Fruit fly (Drosophila melanogaster) whole organism, embryonic: ENCODE results near the gene Rab9Fa.
A peak's percentile ranks its signal among the peaks of the same experiment; 100 is the strongest.

ENCODE experiments used
- Ada2b ChIP-seq: fragments of 200-800 bp; sonication (Bioruptor generic); IDR thresholded peaks from 2 replicates; pipeline ENCODE4 v1.3.6; 2022; ENCODE audit warnings: missing biosample characterization, missing genetic modification characterization
- Bgb ChIP-seq: fragments of 200-800 bp; sonication (Bioruptor generic); IDR thresholded peaks from 2 replicates; pipeline ENCODE4 v1.3.6; 2022; ENCODE audit warnings: missing biosample characterization, missing genetic modification characterization; ENCODE audit not compliant: partially characterized antibody
- CG10366 ChIP-seq: fragments of 200-800 bp; sonication (Bioruptor generic); IDR thresholded peaks from 2 replicates; pipeline ENCODE4 v1.3.6; 2022; ENCODE audit warnings: missing biosample characterization, missing genetic modification characterization
- CG11247 ChIP-seq: fragments of 200-800 bp; sonication (Bioruptor generic); IDR thresholded peaks from 2 replicates; pipeline ENCODE4 v1.3.6; 2022; ENCODE audit warnings: missing biosample characterization, missing genetic modification characterization
- CG12104 ChIP-seq: fragments of 200-800 bp; sonication (Bioruptor generic); optimal IDR thresholded peaks from 3 replicates; lab custom pipeline; 2016; ENCODE audit warnings: missing biosample characterization, missing genetic modification characterization
- CG12299 ChIP-seq: fragments of 200-800 bp; sonication (Bioruptor generic); optimal IDR thresholded peaks from 2 replicates; lab custom pipeline; 2018; ENCODE audit warnings: missing biosample characterization, mild to moderate bottlenecking, missing genetic modification characterization
- CG12659 ChIP-seq: fragments of 200-800 bp; sonication (Bioruptor generic); optimal IDR thresholded peaks from 3 replicates; lab custom pipeline; 2017; ENCODE audit warnings: mild to moderate bottlenecking, missing biosample characterization, missing genetic modification reagents, missing genetic modification characterization
- CG16779 ChIP-seq: fragments of 200-800 bp; sonication (Bioruptor generic); IDR thresholded peaks from 2 replicates; pipeline ENCODE4 v1.3.6; 2022; ENCODE audit warnings: missing biosample characterization, missing genetic modification characterization
- CG17328 ChIP-seq: fragments of 200-800 bp; sonication (Bioruptor generic); IDR thresholded peaks from 2 replicates; pipeline ENCODE4 v1.3.6; 2022; ENCODE audit warnings: missing biosample characterization, missing genetic modification characterization
- CG2120 ChIP-seq: fragments of 200-800 bp; sonication (Bioruptor generic); optimal IDR thresholded peaks from 3 replicates; lab custom pipeline; 2016; ENCODE audit warnings: missing biosample characterization, missing genetic modification characterization
- CG2199 ChIP-seq: fragments of 200-800 bp; sonication (Bioruptor generic); IDR thresholded peaks from 3 replicates; pipeline ENCODE4 v1.3.6; 2022; ENCODE audit warnings: missing biosample characterization, missing genetic modification characterization
- CG3838 ChIP-seq: fragments of 200-800 bp; sonication (Bioruptor generic); optimal IDR thresholded peaks from 3 replicates; lab custom pipeline; 2016; ENCODE audit warnings: missing biosample characterization, missing genetic modification characterization
- CG6854 ChIP-seq: fragments of 200-800 bp; sonication (Bioruptor generic); optimal IDR thresholded peaks from 3 replicates; lab custom pipeline; 2017; ENCODE audit warnings: missing biosample characterization, mild to moderate bottlenecking, missing genetic modification characterization
- CG8089 ChIP-seq: fragments of 200-800 bp; sonication (Bioruptor generic); optimal IDR thresholded peaks from 3 replicates; lab custom pipeline; 2016; ENCODE audit warnings: missing biosample characterization, missing genetic modification characterization
- CG8478 ChIP-seq: fragments of >200 bp; optimal IDR thresholded peaks from 2 replicates; lab custom pipeline; 2018
- Camta ChIP-seq: fragments of 200-800 bp; sonication (Bioruptor generic); optimal IDR thresholded peaks from 2 replicates; lab custom pipeline; 2016; ENCODE audit warnings: missing biosample characterization, missing genetic modification characterization
- D ChIP-seq, 2 experiments: fragments of 200-800 bp in 1 of 2; fragments of >200 bp in 1 of 2; sonication (Bioruptor generic) in 1 of 2; optimal IDR thresholded peaks; 2 replicates in 1 of 2; 3 replicates in 1 of 2; lab custom pipeline; 2017; ENCODE audit warnings: mild to moderate bottlenecking in 1 of 2, missing biosample characterization in 1 of 2, missing genetic modification characterization in 1 of 2, missing genetic modification reagents in 1 of 2
- D19A ChIP-seq: fragments of 200-800 bp; optimal IDR thresholded peaks from 3 replicates; lab custom pipeline; 2019; ENCODE audit warnings: missing biosample characterization, mild to moderate bottlenecking, missing genetic modification characterization, moderate library complexity
- Dfd ChIP-seq, 2 experiments: fragments of >200 bp; optimal IDR thresholded peaks; 2 replicates each; lab custom pipeline; 2017; ENCODE audit warnings: missing biosample characterization in 2 of 2, missing genetic modification characterization in 2 of 2
- Dp ChIP-seq: fragments of 200-800 bp; sonication (Bioruptor generic); optimal IDR thresholded peaks from 2 replicates; lab custom pipeline; 2018; ENCODE audit warnings: missing biosample characterization, mild to moderate bottlenecking, missing genetic modification characterization, moderate library complexity
- E2f2 ChIP-seq: fragments of 200-800 bp; sonication (Bioruptor generic); IDR thresholded peaks from 2 replicates; pipeline ENCODE4 v1.3.6; 2022; ENCODE audit warnings: missing biosample characterization, missing genetic modification characterization
- H15 ChIP-seq: fragments of 200-800 bp; sonication (Bioruptor generic); IDR thresholded peaks from 3 replicates; pipeline ENCODE4 v1.3.6; 2022; ENCODE audit warnings: missing biosample characterization, missing genetic modification characterization
- HHEX ChIP-seq: fragments of 200-800 bp; sonication (Bioruptor generic); optimal IDR thresholded peaks from 3 replicates; lab custom pipeline; 2017; ENCODE audit warnings: missing biosample characterization, mild to moderate bottlenecking, missing genetic modification characterization, missing genetic modification reagents
- Hsf ChIP-seq: fragments of 200-800 bp; sonication (Bioruptor generic); optimal IDR thresholded peaks from 3 replicates; lab custom pipeline; 2016; ENCODE audit warnings: missing biosample characterization, missing genetic modification characterization
- Rfx ChIP-seq: fragments of 200-800 bp; sonication (Bioruptor generic); IDR thresholded peaks from 2 replicates; pipeline ENCODE4 v1.3.6; 2022; ENCODE audit warnings: missing biosample characterization, missing genetic modification characterization
- Six4 ChIP-seq: fragments of 200-800 bp; sonication (Bioruptor generic); optimal IDR thresholded peaks from 2 replicates; lab custom pipeline; 2016; ENCODE audit warnings: missing biosample characterization, missing genetic modification characterization
- Tbp ChIP-seq: fragments of >200 bp; optimal IDR thresholded peaks from 2 replicates; lab custom pipeline; 2018; ENCODE audit warnings: missing biosample characterization, missing genetic modification characterization
- Xrp1 ChIP-seq: fragments of 200-800 bp; sonication (Bioruptor generic); IDR thresholded peaks from 2 replicates; pipeline ENCODE4 v1.3.6; 2022; ENCODE audit warnings: missing biosample characterization, missing genetic modification characterization
- ab ChIP-seq: fragments of 200-800 bp; sonication (Bioruptor generic); optimal IDR thresholded peaks from 2 replicates; lab custom pipeline; 2016; ENCODE audit warnings: missing biosample characterization, missing genetic modification characterization
- amos ChIP-seq: fragments of 200-800 bp; sonication (Bioruptor generic); IDR thresholded peaks from 2 replicates; pipeline ENCODE4 v1.3.6; 2022; ENCODE audit warnings: missing biosample characterization, missing genetic modification characterization; ENCODE audit not compliant: partially characterized antibody
- ap ChIP-seq: fragments of 200-800 bp; sonication (Bioruptor generic); IDR thresholded peaks from 2 replicates; pipeline ENCODE4 v1.3.6; 2022; ENCODE audit warnings: missing biosample characterization, missing genetic modification characterization
- ash1 ChIP-seq: fragments of 200-800 bp; sonication (Bioruptor generic); optimal IDR thresholded peaks from 2 replicates; lab custom pipeline; 2018; ENCODE audit warnings: missing biosample characterization, mild to moderate bottlenecking, missing genetic modification characterization
- bsh ChIP-seq, 2 experiments: fragments of 200-800 bp; sonication (Bioruptor generic); optimal IDR thresholded peaks; 2 replicates each; lab custom pipeline; 2017 to 2018; ENCODE audit warnings: mild to moderate bottlenecking in 2 of 2, missing biosample characterization in 2 of 2, missing genetic modification characterization in 2 of 2, moderate library complexity in 1 of 2
- cg ChIP-seq: fragments of 200-800 bp; sonication (Bioruptor generic); optimal IDR thresholded peaks from 3 replicates; lab custom pipeline; 2019; ENCODE audit warnings: missing biosample characterization, mild to moderate bottlenecking, missing genetic modification characterization, moderate library complexity
- chif ChIP-seq, 2 experiments: fragments of 200-800 bp; sonication (Bioruptor generic); optimal IDR thresholded peaks; 3 replicates each; lab custom pipeline; 2016; ENCODE audit warnings: missing biosample characterization in 2 of 2, missing genetic modification characterization in 2 of 2
- crp ChIP-seq, 2 experiments: fragments of 200-800 bp; sonication (Bioruptor generic); optimal IDR thresholded peaks; 2 replicates in 1 of 2; 3 replicates in 1 of 2; lab custom pipeline; 2017; ENCODE audit warnings: missing biosample characterization in 2 of 2, missing genetic modification characterization in 2 of 2, mild to moderate bottlenecking in 1 of 2, moderate library complexity in 1 of 2
- dmrt99B ChIP-seq: fragments of 200-800 bp; sonication (Bioruptor generic); optimal IDR thresholded peaks from 2 replicates; lab custom pipeline; 2018; ENCODE audit warnings: missing biosample characterization, mild to moderate bottlenecking, missing genetic modification characterization, moderate library complexity
- fd102C ChIP-seq: fragments of 200-800 bp; sonication (Bioruptor generic); optimal IDR thresholded peaks from 2 replicates; lab custom pipeline; 2018; ENCODE audit warnings: missing biosample characterization, mild to moderate bottlenecking, missing genetic modification characterization, moderate library complexity
- gro ChIP-seq: fragments of 200-800 bp; sonication (Bioruptor generic); optimal IDR thresholded peaks from 2 replicates; lab custom pipeline; 2016; ENCODE audit warnings: missing biosample characterization, missing genetic modification characterization
- lbe ChIP-seq: fragments of 200-800 bp; sonication (Bioruptor generic); optimal IDR thresholded peaks from 2 replicates; lab custom pipeline; 2016; ENCODE audit warnings: missing biosample characterization, mild to moderate bottlenecking, missing genetic modification characterization
- lola ChIP-seq, 3 experiments: fragments of >200 bp in 2 of 3; fragments of 200-800 bp in 1 of 3; sonication (Bioruptor generic) in 1 of 3; optimal IDR thresholded peaks; 2 replicates each; lab custom pipeline; 2017 to 2019; ENCODE audit warnings: missing biosample characterization in 3 of 3, missing genetic modification characterization in 3 of 3, mild to moderate bottlenecking in 1 of 3, moderate library complexity in 1 of 3
- nmo ChIP-seq: fragments of 200-800 bp; sonication (Bioruptor generic); optimal IDR thresholded peaks from 2 replicates; lab custom pipeline; 2018; ENCODE audit warnings: missing biosample characterization, mild to moderate bottlenecking, missing genetic modification characterization, moderate library complexity
- org-1 ChIP-seq: fragments of 200-800 bp; sonication (Bioruptor generic); optimal IDR thresholded peaks from 2 replicates; lab custom pipeline; 2017; ENCODE audit warnings: missing biosample characterization, missing genetic modification characterization
- pb ChIP-seq: fragments of 200-800 bp; sonication (Bioruptor generic); optimal IDR thresholded peaks from 3 replicates; lab custom pipeline; 2016; ENCODE audit warnings: missing biosample characterization, missing genetic modification characterization
- shn ChIP-seq: fragments of 200-800 bp; sonication (Bioruptor generic); optimal IDR thresholded peaks from 3 replicates; lab custom pipeline; 2016; ENCODE audit warnings: missing biosample characterization, missing genetic modification characterization
- slbo ChIP-seq: fragments of 200-800 bp; sonication (Bioruptor generic); IDR thresholded peaks from 2 replicates; pipeline ENCODE4 v1.3.6; 2022; ENCODE audit warnings: missing biosample characterization, missing genetic modification characterization
- slp2 ChIP-seq: fragments of 200-800 bp; sonication (Bioruptor generic); optimal IDR thresholded peaks from 2 replicates; lab custom pipeline; 2016; ENCODE audit warnings: missing biosample characterization, missing genetic modification characterization
- tin ChIP-seq: fragments of 200-800 bp; sonication (Bioruptor generic); optimal IDR thresholded peaks from 3 replicates; lab custom pipeline; 2016; ENCODE audit warnings: missing biosample characterization, missing genetic modification characterization
- trem ChIP-seq: fragments of 200-800 bp; optimal IDR thresholded peaks from 3 replicates; lab custom pipeline; 2019; ENCODE audit warnings: missing biosample characterization, mild to moderate bottlenecking, missing genetic modification characterization, moderate library complexity
- vvl ChIP-seq: fragments of 200-800 bp; sonication (Bioruptor generic); IDR thresholded peaks from 2 replicates; pipeline ENCODE4 v1.3.6; 2022; ENCODE audit warnings: missing biosample characterization, missing genetic modification characterization
- yki ChIP-seq: fragments of >200 bp; optimal IDR thresholded peaks from 3 replicates; lab custom pipeline; 2018

Rab9Fa gene

dm6 chrX:10905047-10905446 is 45.8 kb downstream of the Rab9Fa start (continued):
- TF ChIP-seq ab (GFP tag; lab: Kevin White, UChicago) (no peak), trem (tag; lab: Kevin White, UChicago) (peak; percentile 24), Hsf (GFP tag; lab: Kevin White, UChicago) (peak; percentile 74), ash1 (GFP tag; lab: Kevin White, UChicago) (no peak), bsh (GFP tag; optimal IDR thresholded peaks at IDR 0.05; lab: Kevin White, UChicago) (peak in 1 of 2 experiments; percentile 71), ap (GFP tag; lab: Robert Waterston, UW) (0 out of 2 replicates have a peak, but pooled peaks have one; percentile 32), CG17328 (peak; percentile 42), fd102C (GFP tag; lab: Kevin White, UChicago) (peak; percentile 23), crp (GFP tag; optimal IDR thresholded peaks at IDR 0.05; lab: Kevin White, UChicago) (peak in 1 of 2 experiments; percentile 4), org-1 (GFP tag; lab: Kevin White, UChicago) (peak; percentile 57), cg (GFP tag; lab: Kevin White, UChicago) (no peak), gro (peak; percentile 5), Six4 (GFP tag; lab: Kevin White, UChicago) (peak; percentile 49), Dfd (GFP tag; optimal IDR thresholded peaks at IDR 0.05; lab: Kevin White, UChicago) (no peak), CG2199 (0 out of 3 replicates have a peak, but pooled peaks have one; percentile 21), CG2120 (GFP tag; lab: Kevin White, UChicago) (peak; percentile 39), shn (GFP tag; lab: Kevin White, UChicago) (peak; percentile 67), CG10366 (GFP tag; lab: Robert Waterston, UW) (peak; percentile 27; the same call in 1 of the 2 replicates), nmo (GFP tag; lab: Kevin White, UChicago) (peak; percentile 80), Dp (GFP tag; lab: Kevin White, UChicago) (no peak), D19A (peak; percentile 64), lbe (GFP tag; lab: Kevin White, UChicago) (no peak), CG12104 (peak; percentile 54), lola (GFP tag; optimal IDR thresholded peaks at IDR 0.05; lab: Kevin White, UChicago) (peak in 1 of 3 experiments; percentile 73), Ada2b (GFP tag; lab: Robert Waterston, UW) (peak; percentile 59), CG12299 (tag; lab: Kevin White, UChicago) (no peak), slp2 (GFP tag; lab: Kevin White, UChicago) (peak; percentile 52), H15 (GFP tag; lab: Robert Waterston, UW) (0 out of 3 replicates have a peak, but pooled peaks have one; percentile 27), HHEX (peak; percentile 74), yki (no peak), E2f2 (GFP tag; lab: Robert Waterston, UW) (peak; percentile 33; the same call in 1 of the 2 replicates), CG8089 (GFP tag; lab: Kevin White, UChicago) (peak; percentile 56), amos (GFP tag; lab: Robert Waterston, UW) (no peak), Bgb (no peak), tin (GFP tag; lab: Kevin White, UChicago) (peak; percentile 30), CG8478 (lab: Kevin White, UChicago) (no peak), D (optimal IDR thresholded peaks at IDR 0.05; lab: Kevin White, UChicago) (no peak), D (GFP tag; optimal IDR thresholded peaks at IDR 0.05; lab: Kevin White, UChicago) (peak; percentile 75), CG6854 (GFP tag; lab: Kevin White, UChicago) (peak; percentile 30), Tbp (no peak), CG3838 (GFP tag; lab: Kevin White, UChicago) (no peak), CG12659 (GFP tag; lab: Kevin White, UChicago) (peak; percentile 56), CG16779 (GFP tag; lab: Robert Waterston, UW) (no peak), pb (GFP tag; lab: Kevin White, UChicago) (peak; percentile 8), Xrp1 (peak; percentile 64), dmrt99B (tag; lab: Kevin White, UChicago) (peak; percentile 83), CG11247 (GFP tag; lab: Robert Waterston, UW) (no peak), slbo (GFP tag; lab: Robert Waterston, UW) (no peak; the same call in 1 of the 2 replicates), chif (GFP tag; optimal IDR thresholded peaks at IDR 0.05; lab: Kevin White, UChicago) (peak; percentile 48 to 69), Rfx (0 out of 2 replicates have a peak, but pooled peaks have one; percentile 21), Camta (GFP tag; lab: Kevin White, UChicago) (peak; percentile 54), vvl (GFP tag; lab: Robert Waterston, UW) (peak; percentile 71)
